Fruit fly (Drosophila melanogaster): ENCODE data around the gene cDIP.

cDIP gene

DNA sequence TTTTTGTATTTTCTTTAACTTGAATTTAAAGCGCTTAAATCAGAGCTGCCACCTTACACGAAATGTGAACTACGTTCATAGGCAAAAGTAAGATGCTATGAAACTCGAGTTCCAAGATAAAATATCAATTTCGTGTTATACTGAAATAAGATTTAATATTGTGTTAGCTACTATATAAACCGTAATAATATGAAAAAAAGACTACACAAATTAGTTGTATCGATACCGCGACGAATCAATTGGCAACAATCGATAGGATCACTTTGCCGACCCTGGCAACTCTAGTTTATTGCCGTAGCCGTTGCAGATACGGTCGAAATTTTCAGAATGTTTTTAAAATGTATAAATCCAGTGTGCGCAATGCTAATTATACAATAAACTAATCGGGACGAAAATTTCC lies 20.4 kb downstream of the cDIP start, which contains the start of gene SNF4Agamma (continued):
- peak; percentile 46 for TF ChIP-seq phol (tag; optimal IDR thresholded peaks at IDR 0.05)
- no peak for TF ChIP-seq klu (GFP tag; IDR thresholded peaks at IDR 0.05)
- TF ChIP-seq ash1 (GFP tag; optimal IDR thresholded peaks at IDR 0.05) = no peak
- TF ChIP-seq lmd (GFP tag; IDR thresholded peaks at IDR 0.05) = no peak
- TF ChIP-seq HLH54F (GFP tag; optimal IDR thresholded peaks at IDR 0.05) = peak; percentile 11
- TF ChIP-seq CG6254 (GFP tag; optimal IDR thresholded peaks at IDR 0.05) = no peak
- TF ChIP-seq CG3407 (GFP tag; optimal IDR thresholded peaks at IDR 0.05) = no peak
- no peak for TF ChIP-seq fd96Cb (tag; optimal IDR thresholded peaks at IDR 0.05)
- peak; percentile 1 for TF ChIP-seq CG1603 (tag; optimal IDR thresholded peaks at IDR 0.05)
- peak; percentile 88 for TF ChIP-seq Dll (GFP tag; IDR thresholded peaks at IDR 0.05; ENCODE audit: partially characterized antibody)
- TF ChIP-seq Hsf (GFP tag; optimal IDR thresholded peaks at IDR 0.05) = peak; percentile 4
- 0 out of 3 replicates have a peak, but pooled peaks have one; percentile 19 for TF ChIP-seq croc (GFP tag; conservative IDR thresholded peaks at IDR 0.05)
- no peak for TF ChIP-seq CG17912 (GFP tag; optimal IDR thresholded peaks at IDR 0.05)
- peak; percentile 11 for TF ChIP-seq nerfin-1 (tag; optimal IDR thresholded peaks at IDR 0.05)
- TF ChIP-seq CG4854 (GFP tag; optimal IDR thresholded peaks at IDR 0.05) = peak; percentile 20
- no peak for TF ChIP-seq CTCF (GFP tag; optimal IDR thresholded peaks at IDR 0.05)
- 0 out of 2 replicates have a peak, but pooled peaks have one; percentile 5 for TF ChIP-seq CG31224 (GFP tag; IDR thresholded peaks at IDR 0.05)
- TF ChIP-seq E2f2 (GFP tag; IDR thresholded peaks at IDR 0.05) = peak; percentile 98
- peak; percentile 16 for TF ChIP-seq CG30020 (tag; optimal IDR thresholded peaks at IDR 0.05)
- TF ChIP-seq CG2120 (GFP tag; optimal IDR thresholded peaks at IDR 0.05) = peak; percentile 41
- TF ChIP-seq CG12155 (GFP tag; optimal IDR thresholded peaks at IDR 0.05) = peak; percentile 35
- TF ChIP-seq pita (GFP tag; optimal IDR thresholded peaks at IDR 0.05) = no peak
- TF ChIP-seq ken (GFP tag; IDR thresholded peaks at IDR 0.05) = 0 out of 3 replicates have a peak, but pooled peaks have one; percentile 44
- TF ChIP-seq CG13287 (GFP tag; IDR thresholded peaks at IDR 0.05; ENCODE audit: partially characterized antibody) = peak; percentile 86
- TF ChIP-seq CG9609 (GFP tag; optimal IDR thresholded peaks at IDR 0.05) = peak; percentile 24
- TF ChIP-seq CG11398 (GFP tag; optimal IDR thresholded peaks at IDR 0.05) = no peak
- TF ChIP-seq CG7839 (tag; optimal IDR thresholded peaks at IDR 0.05) = peak; percentile 19
- peak; percentile 19 for TF ChIP-seq CG18262 (tag; optimal IDR thresholded peaks at IDR 0.05)
- TF ChIP-seq so (GFP tag; IDR thresholded peaks at IDR 0.05) = no peak
- TF ChIP-seq CG15073 (GFP tag; optimal IDR thresholded peaks at IDR 0.05) = no peak
- peak; percentile 80 for TF ChIP-seq Myb (GFP tag; optimal IDR thresholded peaks at IDR 0.05)
- no peak for TF ChIP-seq CG5953 (GFP tag; IDR thresholded peaks at IDR 0.05)
- peak; percentile 48 for TF ChIP-seq lilli (GFP tag; optimal IDR thresholded peaks at IDR 0.05)
- TF ChIP-seq salm (tag; optimal IDR thresholded peaks at IDR 0.05) = no peak
- no peak for TF ChIP-seq CG10543 (GFP tag; optimal IDR thresholded peaks at IDR 0.05)
- peak; percentile 64 for TF ChIP-seq CG8290 (GFP tag; optimal IDR thresholded peaks at IDR 0.05)
- peak in 1 of 2 experiments; percentile 4 for TF ChIP-seq CG8290 (tag; optimal IDR thresholded peaks at IDR 0.05)
- no peak for TF ChIP-seq Six4 (GFP tag; optimal IDR thresholded peaks at IDR 0.05)
- TF ChIP-seq CG30403 (GFP tag; optimal IDR thresholded peaks at IDR 0.05) = peak; percentile 62
- no peak for TF ChIP-seq fru (optimal IDR thresholded peaks at IDR 0.05)
- TF ChIP-seq Sin3A (optimal IDR thresholded peaks at IDR 0.05) = peak; percentile 42
- TF ChIP-seq CG18599 (GFP tag; optimal IDR thresholded peaks at IDR 0.05) = no peak
- no peak for TF ChIP-seq CG4730 (GFP tag; IDR thresholded peaks at IDR 0.05)
- TF ChIP-seq odd (GFP tag; optimal IDR thresholded peaks at IDR 0.05) = no peak
- peak; percentile 41; the same call in 1 of the 2 replicates for TF ChIP-seq Atf6 (GFP tag; IDR thresholded peaks at IDR 0.05)
- no peak for TF ChIP-seq bcd (GFP tag; optimal IDR thresholded peaks at IDR 0.05)
- no peak for TF ChIP-seq Neu2 (GFP tag; optimal IDR thresholded peaks at IDR 0.05; ENCODE audit: borderline replicate concordance)
- TF ChIP-seq btn (GFP tag; optimal IDR thresholded peaks at IDR 0.05) = no peak
- peak; percentile 53 for TF ChIP-seq HmgZ (tag; optimal IDR thresholded peaks at IDR 0.05)
- no peak for TF ChIP-seq pan (optimal IDR thresholded peaks at IDR 0.05)
- TF ChIP-seq pan (GFP tag; optimal IDR thresholded peaks at IDR 0.05 in 1 of 2, IDR thresholded peaks at IDR 0.05 in 1 of 2) = peak in 1 of 2 experiments; percentile 31
- no peak for TF ChIP-seq cwo (GFP tag; optimal IDR thresholded peaks at IDR 0.05)
- no peak for TF ChIP-seq fd102C (GFP tag; optimal IDR thresholded peaks at IDR 0.05)

All from whole organism, embryonic.